Worm (Caenorhabditis elegans) whole organism, L3 larva: ENCODE results near the gene srh-25.

Experiments
- egl-27 ChIP-seq: sonication (generic microtip); optimal IDR thresholded peaks from 4 replicates; lab custom pipeline; 2017; ENCODE audit warnings: missing biosample characterization, missing genetic modification reagents, missing genetic modification characterization
- elt-1 ChIP-seq: fragments of 150-350 bp; optimal IDR thresholded peaks from 2 replicates; lab custom pipeline; 2014; ENCODE audit warnings: missing biosample characterization, missing genetic modification characterization
- jun-1 ChIP-seq: fragments of 150-350 bp; optimal IDR thresholded peaks from 2 replicates; lab custom pipeline; 2014; ENCODE audit warnings: missing biosample characterization, missing genetic modification reagents, missing genetic modification characterization
- nhr-11 ChIP-seq: fragments of 150-350 bp; optimal IDR thresholded peaks from 2 replicates; lab custom pipeline; 2014; ENCODE audit warnings: missing biosample characterization, missing genetic modification characterization
- nhr-76 ChIP-seq: fragments of 150-350 bp; sonication (generic microtip); optimal IDR thresholded peaks from 5 replicates; lab custom pipeline; 2014; ENCODE audit warnings: missing biosample characterization, missing genetic modification characterization
- skn-1 ChIP-seq: fragments of 150-350 bp; optimal IDR thresholded peaks from 2 replicates; lab custom pipeline; 2014; ENCODE audit warnings: missing biosample characterization, missing genetic modification characterization
- tbx-2 ChIP-seq: sonication (generic microtip); optimal IDR thresholded peaks from 2 replicates; lab custom pipeline; 2016; ENCODE audit warnings: mild to moderate bottlenecking, missing genetic modification characterization, missing compliant biosample characterization
- unc-62 ChIP-seq: fragments of 150-350 bp; sonication (generic microtip); optimal IDR thresholded peaks from 4 replicates; lab custom pipeline; 2014; ENCODE audit warnings: missing biosample characterization, missing genetic modification reagents, missing genetic modification characterization
- ztf-11 ChIP-seq: fragments of 150-350 bp; optimal IDR thresholded peaks from 2 replicates; lab custom pipeline; 2014; ENCODE audit warnings: missing biosample characterization, missing genetic modification characterization

- TF ChIP-seq ztf-11 (tag; lab: Kevin White, UChicago) (no peak), tbx-2 (no peak), nhr-11 (tag; lab: Kevin White, UChicago) (no peak), nhr-76 (tag; lab: Kevin White, UChicago) (no peak), egl-27 (tag; lab: Kevin White, UChicago) (no peak), skn-1 (tag; lab: Kevin White, UChicago) (no peak), unc-62 (GFP tag; lab: Kevin White, UChicago) (no peak), jun-1 (tag; lab: Kevin White, UChicago) (no peak), elt-1 (tag; lab: Kevin White, UChicago) (no peak)
Observed at ce11 chrV:12455695-12456094, 22.1 kb upstream of the srh-25 start.
